Fruit fly (Drosophila melanogaster): ENCODE data around the gene Rpn7.
A peak's percentile ranks its signal among the peaks of the same experiment; 100 is the strongest.

Gene Rpn7

dm6 chr3R:22461673-22462585, at the start of gene Rpn7, which contains the start of gene AP-2mu:
TSS of gene Rpn7 (minus strand) at chr3R:22462054.
TSS of gene AP-2mu (plus strand) at chr3R:22462455.
- no peak for TF ChIP-seq CG15269 (tag; optimal IDR thresholded peaks at IDR 0.05)
- TF ChIP-seq CG16779 (GFP tag; IDR thresholded peaks at IDR 0.05), result no peak
- no peak for TF ChIP-seq CG3726 (GFP tag; IDR thresholded peaks at IDR 0.05)
- TF ChIP-seq CG12391 (tag; optimal IDR thresholded peaks at IDR 0.05), result peak; percentile 66
- TF ChIP-seq CG14667 (GFP tag; IDR thresholded peaks at IDR 0.05), result no peak
- peak; percentile 64 for TF ChIP-seq gfzf (GFP tag; optimal IDR thresholded peaks at IDR 0.05)
- peak; percentile 51; the same call in 1 of the 2 replicates for TF ChIP-seq E2f2 (GFP tag; IDR thresholded peaks at IDR 0.05)
- TF ChIP-seq pum (GFP tag; optimal IDR thresholded peaks at IDR 0.05), result no peak
- TF ChIP-seq CG12236 (GFP tag; optimal IDR thresholded peaks at IDR 0.05), result no peak
- no peak for TF ChIP-seq en (GFP tag; optimal IDR thresholded peaks at IDR 0.05)
- TF ChIP-seq BEAF-32 (GFP tag; optimal IDR thresholded peaks at IDR 0.05), result peak; percentile 45
- no peak for TF ChIP-seq CG14014 (GFP tag; IDR thresholded peaks at IDR 0.05)
- TF ChIP-seq CG10431 (GFP tag; optimal IDR thresholded peaks at IDR 0.05), result no peak
- no peak; the same call in 1 of the 2 replicates for TF ChIP-seq chm (GFP tag; IDR thresholded peaks at IDR 0.05)
- TF ChIP-seq C15 (GFP tag; IDR thresholded peaks at IDR 0.05), result no peak
- TF ChIP-seq tap (tag; optimal IDR thresholded peaks at IDR 0.05), result no peak
- TF ChIP-seq gcm2 (GFP tag; optimal IDR thresholded peaks at IDR 0.05), result no peak
- TF ChIP-seq lmd (GFP tag; IDR thresholded peaks at IDR 0.05), result no peak
- peak; percentile 16 for TF ChIP-seq Lhr (GFP tag; optimal IDR thresholded peaks at IDR 0.05)
- TF ChIP-seq CG12744 (GFP tag; optimal IDR thresholded peaks at IDR 0.05), result no peak
- peak; percentile 66; the same call in 2 of the 3 replicates for TF ChIP-seq CG17361 (GFP tag; IDR thresholded peaks at IDR 0.05)
- no peak for TF ChIP-seq dimm (GFP tag; IDR thresholded peaks at IDR 0.05)
- TF ChIP-seq trh (GFP tag; optimal IDR thresholded peaks at IDR 0.05), result no peak
- TF ChIP-seq az2 (GFP tag; optimal IDR thresholded peaks at IDR 0.05), result peak; percentile 23
- TF ChIP-seq CG17328 (GFP tag; IDR thresholded peaks at IDR 0.05), result no peak
- TF ChIP-seq ttk (GFP tag; IDR thresholded peaks at IDR 0.05), result no peak
- TF ChIP-seq CG8281 (tag; optimal IDR thresholded peaks at IDR 0.05), result no peak
- TF ChIP-seq Dp (GFP tag; optimal IDR thresholded peaks at IDR 0.05), result peak; percentile 40
- TF ChIP-seq twi (tag; optimal IDR thresholded peaks at IDR 0.05), result no peak
- no peak for TF ChIP-seq ken (GFP tag; IDR thresholded peaks at IDR 0.05)
- TF ChIP-seq CG10274 (GFP tag; optimal IDR thresholded peaks at IDR 0.05), result no peak
- peak; percentile 30 for TF ChIP-seq Xbp1 (GFP tag; optimal IDR thresholded peaks at IDR 0.05)
- TF ChIP-seq CG31224 (GFP tag; IDR thresholded peaks at IDR 0.05), result no peak
- TF ChIP-seq CG10979 (tag; optimal IDR thresholded peaks at IDR 0.05), result no peak
- no peak for TF ChIP-seq seq (GFP tag; IDR thresholded peaks at IDR 0.05)
- TF ChIP-seq Hmr (GFP tag; optimal IDR thresholded peaks at IDR 0.05), result no peak
- no peak for TF ChIP-seq Dfd (GFP tag; optimal IDR thresholded peaks at IDR 0.05)
- no peak for TF ChIP-seq CG10321 (GFP tag; IDR thresholded peaks at IDR 0.05)
- TF ChIP-seq CG18262 (tag; optimal IDR thresholded peaks at IDR 0.05), result peak; percentile 3
- peak; percentile 17 for TF ChIP-seq zfh2 (GFP tag; optimal IDR thresholded peaks at IDR 0.05)
- TF ChIP-seq CG17568 (GFP tag; optimal IDR thresholded peaks at IDR 0.05), result no peak
- no peak for TF ChIP-seq chif (GFP tag; optimal IDR thresholded peaks at IDR 0.05)
- TF ChIP-seq H15 (GFP tag; IDR thresholded peaks at IDR 0.05), result no peak
- TF ChIP-seq CG30020 (tag; optimal IDR thresholded peaks at IDR 0.05), result peak; percentile 82
- TF ChIP-seq D (optimal IDR thresholded peaks at IDR 0.05), result no peak
- TF ChIP-seq D (GFP tag; optimal IDR thresholded peaks at IDR 0.05), result no peak
- no peak for TF ChIP-seq CG1024 (GFP tag; IDR thresholded peaks at IDR 0.05)
- no peak for TF ChIP-seq ems (GFP tag; optimal IDR thresholded peaks at IDR 0.05)
- no peak for TF ChIP-seq Adf1 (GFP tag; IDR thresholded peaks at IDR 0.05)
- TF ChIP-seq CG8089 (GFP tag; optimal IDR thresholded peaks at IDR 0.05), result no peak
- TF ChIP-seq sr (GFP tag; IDR thresholded peaks at IDR 0.05), result no peak
